Worm (Caenorhabditis elegans) whole organism, L4 larva: ENCODE data around the gene nlp-46.

Experiments
- F10B5.3 ChIP-seq: sonication (generic microtip); optimal IDR thresholded peaks from 2 replicates; lab custom pipeline; 2016; ENCODE audit warnings: mild to moderate bottlenecking, missing genetic modification characterization, missing compliant biosample characterization
- R02D3.7 ChIP-seq: fragments of 150-350 bp; sonication (generic microtip); optimal IDR thresholded peaks from 3 replicates; lab custom pipeline; 2014; ENCODE audit warnings: missing biosample characterization, missing genetic modification characterization
- T26A8.4 ChIP-seq: fragments of 200-800 bp; sonication (Bioruptor generic); IDR thresholded peaks from 2 replicates; pipeline ENCODE4 v1.3.6; 2022; ENCODE audit warnings: missing genetic modification characterization, missing compliant biosample characterization
- Y5F2A.4 ChIP-seq: fragments of 200-800 bp; sonication (Bioruptor generic); optimal IDR thresholded peaks from 2 replicates; lab custom pipeline; 2018; ENCODE audit warnings: mild to moderate bottlenecking, missing genetic modification characterization, missing compliant biosample characterization
- ZK546.5 ChIP-seq, 2 experiments: sonication (generic microtip); optimal IDR thresholded peaks; 2 replicates each; lab custom pipeline; 2017; ENCODE audit warnings: missing biosample characterization in 2 of 2, missing genetic modification characterization in 2 of 2
- aly-2 ChIP-seq: sonication (generic microtip); optimal IDR thresholded peaks from 2 replicates; lab custom pipeline; 2018; ENCODE audit warnings: missing biosample characterization, missing genetic modification characterization
- ama-1 ChIP-seq: fragments of 150-350 bp; optimal IDR thresholded peaks from 2 replicates; lab custom pipeline; 2014; ENCODE audit warnings: inconsistent platforms, mixed read lengths
- arid-1 ChIP-seq: fragments of 200-800 bp; sonication (Bioruptor generic); conservative IDR thresholded peaks from 2 replicates; pipeline ENCODE4 v1.3.6; 2022; ENCODE audit warnings: missing genetic modification reagents, missing genetic modification characterization, missing compliant biosample characterization
- ceh-44 ChIP-seq: fragments of 200-800 bp; sonication (Bioruptor generic); IDR thresholded peaks from 2 replicates; pipeline ENCODE4 v1.3.6; 2022; ENCODE audit warnings: missing genetic modification reagents, missing genetic modification characterization, missing compliant biosample characterization
- ceh-82 ChIP-seq: sonication (generic microtip); optimal IDR thresholded peaks from 2 replicates; lab custom pipeline; 2017; ENCODE audit warnings: missing biosample characterization, missing genetic modification characterization
- ces-1 ChIP-seq: fragments of 150-350 bp; sonication (generic microtip); optimal IDR thresholded peaks from 4 replicates; lab custom pipeline; 2014; ENCODE audit warnings: missing biosample characterization, missing genetic modification reagents, missing genetic modification characterization
- cey-2 ChIP-seq: sonication (generic microtip); optimal IDR thresholded peaks from 3 replicates; lab custom pipeline; 2017; ENCODE audit warnings: missing genetic modification characterization, mild to moderate bottlenecking, missing compliant biosample characterization, antibody characterized with exemption, borderline replicate concordance; ENCODE audit not compliant: insufficient read depth
- daf-12 ChIP-seq: fragments of 150-350 bp; optimal IDR thresholded peaks from 2 replicates; lab custom pipeline; 2014; ENCODE audit warnings: missing biosample characterization, missing genetic modification reagents, missing genetic modification characterization
- daf-16 ChIP-seq, 3 experiments: sonication (generic microtip); optimal IDR thresholded peaks; 2 replicates each; lab custom pipeline; 2016 to 2017; ENCODE audit warnings: missing genetic modification characterization in 3 of 3, missing genetic modification reagents in 3 of 3, mild to moderate bottlenecking in 2 of 3, missing compliant biosample characterization in 2 of 3, missing biosample characterization in 1 of 3, moderate library complexity in 1 of 3
- dmd-6 ChIP-seq: fragments of 200-800 bp; sonication (Bioruptor generic); IDR thresholded peaks from 2 replicates; pipeline ENCODE4 v1.3.6; 2022; ENCODE audit warnings: missing genetic modification reagents, missing genetic modification characterization, missing compliant biosample characterization
- hlh-11 ChIP-seq: fragments of 200-800 bp; sonication (Bioruptor generic); optimal IDR thresholded peaks from 2 replicates; lab custom pipeline; 2018; ENCODE audit warnings: mild to moderate bottlenecking, missing genetic modification characterization, missing compliant biosample characterization
- hlh-30 ChIP-seq: sonication (generic microtip); optimal IDR thresholded peaks from 2 replicates; lab custom pipeline; 2017; ENCODE audit warnings: antibody characterized with exemption, mild to moderate bottlenecking, missing genetic modification characterization, missing compliant biosample characterization; ENCODE audit not compliant: insufficient read depth
- hmg-1.1 ChIP-seq: fragments of 200-800 bp; sonication (Bioruptor generic); IDR thresholded peaks from 2 replicates; pipeline ENCODE4 v1.3.6; 2022; ENCODE audit warnings: missing genetic modification reagents, missing genetic modification characterization, missing compliant biosample characterization
- jun-1 ChIP-seq: fragments of 150-350 bp; optimal IDR thresholded peaks from 2 replicates; lab custom pipeline; 2014; ENCODE audit warnings: missing biosample characterization, missing genetic modification reagents, missing genetic modification characterization
- lim-7 ChIP-seq: fragments of 200-800 bp; sonication (Bioruptor generic); IDR thresholded peaks from 2 replicates; pipeline ENCODE4 v1.3.6; 2022; ENCODE audit warnings: missing genetic modification characterization, missing compliant biosample characterization
- lin-38 ChIP-seq: fragments of 200-800 bp; sonication (Bioruptor generic); IDR thresholded peaks from 2 replicates; pipeline ENCODE4 v1.3.6; 2022; ENCODE audit warnings: missing genetic modification reagents, missing genetic modification characterization, missing compliant biosample characterization
- madf-9 ChIP-seq: fragments of 200-800 bp; sonication (Bioruptor generic); conservative IDR thresholded peaks from 2 replicates; pipeline ENCODE4 v1.3.6; 2022; ENCODE audit warnings: missing genetic modification reagents, missing genetic modification characterization, missing compliant biosample characterization
- mdl-1 ChIP-seq, 2 experiments: fragments of 150-350 bp in 1 of 2; sonication (generic microtip) in 1 of 2; optimal IDR thresholded peaks; 2 replicates each; lab custom pipeline; 2014 to 2017; ENCODE audit warnings: missing biosample characterization in 2 of 2, missing genetic modification characterization in 2 of 2
- mes-2 ChIP-seq: sonication (generic microtip); optimal IDR thresholded peaks from 2 replicates; lab custom pipeline; 2016; ENCODE audit warnings: missing genotype, mild to moderate bottlenecking, missing genetic modification characterization, missing compliant biosample characterization; ENCODE audit not compliant: poor library complexity, severe bottlenecking
- nhr-10 ChIP-seq: fragments of 150-350 bp; optimal IDR thresholded peaks from 2 replicates; lab custom pipeline; 2014; ENCODE audit warnings: missing biosample characterization, missing genetic modification characterization
- nhr-111 ChIP-seq: fragments of 200-800 bp; sonication (Bioruptor generic); optimal IDR thresholded peaks from 2 replicates; lab custom pipeline; 2018; ENCODE audit warnings: mild to moderate bottlenecking, missing genetic modification characterization, missing compliant biosample characterization
- nhr-28 ChIP-seq: fragments of 150-350 bp; optimal IDR thresholded peaks from 2 replicates; lab custom pipeline; 2014; ENCODE audit warnings: missing biosample characterization, missing genetic modification characterization
- nhr-6 ChIP-seq: fragments of 150-350 bp; optimal IDR thresholded peaks from 2 replicates; lab custom pipeline; 2014; ENCODE audit warnings: missing biosample characterization, missing genetic modification characterization
- nhr-76 ChIP-seq: fragments of 150-350 bp; optimal IDR thresholded peaks from 2 replicates; lab custom pipeline; 2014; ENCODE audit warnings: missing biosample characterization, missing genetic modification characterization
- pha-4 ChIP-seq, 2 experiments: fragments of 150-350 bp in 1 of 2; fragments of 200-800 bp in 1 of 2; sonication (Bioruptor generic) in 1 of 2; IDR thresholded peaks in 1 of 2; optimal IDR thresholded peaks in 1 of 2; 2 replicates each; pipeline versions ENCODE4 v1.3.6 to Lab custom; 2014 to 2022; ENCODE audit warnings: missing genetic modification characterization in 2 of 2, missing genetic modification reagents in 2 of 2, missing biosample characterization in 1 of 2, missing compliant biosample characterization in 1 of 2
- sdz-12 ChIP-seq: fragments of 200-800 bp; sonication (Bioruptor generic); optimal IDR thresholded peaks from 2 replicates; lab custom pipeline; 2018; ENCODE audit warnings: mild to moderate bottlenecking, missing genetic modification characterization, missing compliant biosample characterization
- skn-1 ChIP-seq: fragments of 150-350 bp; optimal IDR thresholded peaks from 2 replicates; lab custom pipeline; 2014; ENCODE audit warnings: missing biosample characterization, missing genetic modification characterization
- tag-97 ChIP-seq: fragments of 200-800 bp; sonication (Bioruptor generic); IDR thresholded peaks from 2 replicates; pipeline ENCODE4 v1.3.6; 2022; ENCODE audit warnings: missing genetic modification characterization, missing compliant biosample characterization
- tra-1 ChIP-seq: fragments of 200-800 bp; sonication (Bioruptor generic); IDR thresholded peaks from 2 replicates; pipeline ENCODE4 v1.3.6; 2022; ENCODE audit warnings: missing genetic modification reagents, missing genetic modification characterization, missing compliant biosample characterization
- unc-130 ChIP-seq: sonication (generic microtip); optimal IDR thresholded peaks from 2 replicates; lab custom pipeline; 2016; ENCODE audit warnings: missing genetic modification reagents, missing genetic modification characterization, missing compliant biosample characterization
- zip-11 ChIP-seq: fragments of 200-800 bp; sonication (Bioruptor generic); IDR thresholded peaks from 2 replicates; pipeline ENCODE4 v1.3.6; 2022; ENCODE audit warnings: missing genetic modification characterization, missing compliant biosample characterization

nlp-46 gene

DNA sequence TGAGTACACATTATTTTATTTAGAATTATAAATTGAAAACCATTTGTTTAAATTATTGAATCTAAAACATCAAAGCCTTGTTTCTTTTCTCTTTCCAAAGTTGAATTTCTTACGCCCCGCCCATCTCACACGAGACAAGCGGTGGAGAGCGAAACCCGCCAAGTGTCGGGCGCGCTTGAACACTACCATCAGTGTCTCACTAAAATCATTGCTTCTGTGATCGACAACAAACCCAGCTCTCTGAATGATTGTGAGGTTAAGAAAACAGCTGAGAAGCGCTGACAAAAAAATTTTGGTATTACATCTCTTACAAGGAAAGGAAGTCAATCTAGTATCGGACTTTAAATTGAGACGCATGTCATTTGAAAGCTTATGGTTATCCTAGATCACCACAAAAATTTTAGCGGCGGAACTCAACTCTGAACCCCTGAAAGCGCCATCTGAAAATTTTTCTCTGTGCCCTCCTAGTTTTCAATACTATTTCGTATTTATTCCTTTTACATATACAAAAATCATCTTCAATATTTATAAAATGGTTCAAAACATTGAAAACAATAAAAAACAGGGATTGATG is 14.9 kb downstream of the nlp-46 start (continued):
- peak; percentile 30 for TF ChIP-seq nhr-28
- TF ChIP-seq R02D3.7 (tag; lab: Kevin White, UChicago) = no peak
- TF ChIP-seq mes-2 (tag; lab: Kevin White, UChicago) = peak; percentile 90
- peak; percentile 68 for TF ChIP-seq dmd-6 (GFP tag; lab: Robert Waterston, UW)
- TF ChIP-seq skn-1 (tag; lab: Kevin White, UChicago) = no peak
- TF ChIP-seq nhr-6 (tag; lab: Kevin White, UChicago) = peak; percentile 81
- TF ChIP-seq mdl-1 (tag; optimal IDR thresholded peaks at IDR 0.05; lab: Kevin White, UChicago) = peak; percentile 31 to 47
- peak; percentile 88 for TF ChIP-seq ceh-44
- TF ChIP-seq T26A8.4 (GFP tag; lab: Robert Waterston, UW) = peak; percentile 92
- TF ChIP-seq arid-1 = peak; percentile 76
- no peak for TF ChIP-seq tag-97 (GFP tag; lab: Robert Waterston, UW)
- TF ChIP-seq jun-1 (tag; lab: Kevin White, UChicago) = no peak
- no peak for TF ChIP-seq nhr-111 (GFP tag; lab: Kevin White, UChicago)
- TF ChIP-seq hlh-11 = peak; percentile 92
- TF ChIP-seq ces-1 (GFP tag; lab: Kevin White, UChicago) = no peak
- no peak for TF ChIP-seq aly-2 (tag; lab: Kevin White, UChicago)
- no peak for TF ChIP-seq lim-7
- no peak for TF ChIP-seq ceh-82 (tag; lab: Kevin White, UChicago)
- TF ChIP-seq lin-38 (GFP tag; lab: Robert Waterston, UW) = peak; percentile 68
- peak; percentile 68 for TF ChIP-seq ama-1
- peak; percentile 77 for TF ChIP-seq F10B5.3 (tag; lab: Kevin White, UChicago)
- no peak for TF ChIP-seq Y5F2A.4 (GFP tag; lab: Kevin White, UChicago)
- peak; percentile 55; the same call in 1 of the 2 replicates for TF ChIP-seq tra-1 (GFP tag; lab: Robert Waterston, UW)
- no peak for TF ChIP-seq daf-12 (tag; lab: Kevin White, UChicago)
- peak; percentile 38 to 87 for TF ChIP-seq daf-16 (GFP tag; optimal IDR thresholded peaks at IDR 0.05; lab: Kevin White, UChicago)
- peak; percentile 84 for TF ChIP-seq daf-16 (tag; optimal IDR thresholded peaks at IDR 0.05; lab: Kevin White, UChicago)
- TF ChIP-seq madf-9 (GFP tag; lab: Robert Waterston, UW) = no peak
- no peak for TF ChIP-seq nhr-76 (tag; lab: Kevin White, UChicago)
- TF ChIP-seq sdz-12 (GFP tag; lab: Kevin White, UChicago) = no peak

DNA sequence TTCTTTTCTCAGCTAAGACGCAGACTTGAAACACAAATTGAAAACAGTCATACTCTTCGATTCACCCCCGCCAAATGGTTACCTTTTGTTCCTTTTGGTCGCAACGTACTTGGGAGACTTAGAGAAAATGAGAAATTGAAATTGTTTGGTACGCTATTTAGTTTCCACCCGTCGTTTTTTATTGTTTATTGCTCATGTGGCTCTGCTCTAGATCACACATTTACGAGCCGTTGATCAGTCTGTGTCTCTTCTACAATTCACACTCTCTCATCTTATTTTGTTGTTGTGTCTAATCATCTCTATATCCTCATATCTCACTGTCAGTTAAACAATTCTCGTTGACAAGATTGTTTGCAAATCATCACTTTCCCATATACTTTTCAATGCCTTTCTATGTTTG is 18.1 kb downstream of the nlp-46 start:
- no peak for TF ChIP-seq hmg-1.1 (GFP tag; lab: Robert Waterston, UW)
- TF ChIP-seq cey-2 (tag; lab: Kevin White, UChicago) = no peak
- peak; percentile 33 for TF ChIP-seq hlh-30
- no peak for TF ChIP-seq nhr-10
- TF ChIP-seq zip-11 = no peak
- no peak for TF ChIP-seq unc-130
- no peak for TF ChIP-seq mes-2 (tag; lab: Kevin White, UChicago)
- no peak for TF ChIP-seq nhr-111 (GFP tag; lab: Kevin White, UChicago)
- no peak for TF ChIP-seq ZK546.5 (tag; optimal IDR thresholded peaks at IDR 0.05; lab: Kevin White, UChicago)
- peak in 1 of 2 experiments; percentile 74 for TF ChIP-seq daf-16 (GFP tag; optimal IDR thresholded peaks at IDR 0.05; lab: Kevin White, UChicago)
- TF ChIP-seq daf-16 (tag; optimal IDR thresholded peaks at IDR 0.05; lab: Kevin White, UChicago) = no peak
- TF ChIP-seq nhr-6 (tag; lab: Kevin White, UChicago) = peak; percentile 48

DNA sequence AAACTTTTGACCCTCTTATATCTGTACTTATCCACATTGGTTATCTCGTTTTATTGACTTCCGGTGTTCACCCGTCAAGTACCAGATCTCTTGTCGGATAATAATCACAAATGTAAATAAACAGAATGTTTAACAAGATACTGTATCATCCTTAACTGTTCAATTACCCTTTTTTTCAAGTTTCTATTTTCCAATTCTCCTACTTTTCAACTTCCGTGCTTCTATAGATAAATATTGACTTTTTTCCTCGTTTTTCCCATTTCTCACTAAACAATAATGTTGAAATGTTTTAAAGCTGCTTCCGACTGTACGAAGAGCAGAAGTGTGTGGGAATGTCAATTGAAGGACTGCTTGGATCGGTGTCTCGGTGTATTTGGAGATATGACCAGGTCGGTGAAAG is 19.2 kb downstream of the nlp-46 start, which contains the start of gene inx-11:
Gene inx-11 (plus strand): TSS at position 301 of the 400 bp plus-strand sequence.
- TF ChIP-seq nhr-28 (no peak), pha-4 (GFP tag; IDR thresholded peaks at IDR 0.05; lab: Robert Waterston, UW) (no peak), pha-4 (tag; optimal IDR thresholded peaks at IDR 0.05; lab: Kevin White, UChicago) (peak; percentile 19)
